Worm (Caenorhabditis elegans) whole organism, early embryonic: ENCODE results near the gene srh-183.

Experiments
- B0310.2 ChIP-seq: sonication (generic microtip); optimal IDR thresholded peaks from 2 replicates; lab custom pipeline; 2016; ENCODE audit warnings: mild to moderate bottlenecking, missing genetic modification characterization, missing compliant biosample characterization
- F13C5.2 ChIP-seq: sonication (generic microtip); optimal IDR thresholded peaks from 2 replicates; lab custom pipeline; 2017; ENCODE audit warnings: mild to moderate bottlenecking, missing genetic modification characterization, inconsistent platforms, missing compliant biosample characterization
- aly-1 ChIP-seq: sonication (generic microtip); optimal IDR thresholded peaks from 2 replicates; lab custom pipeline; 2016; ENCODE audit warnings: missing genetic modification characterization, missing compliant biosample characterization
- ama-1 ChIP-seq: fragments of 150-350 bp; optimal IDR thresholded peaks from 2 replicates; lab custom pipeline; 2014
- ceh-13 ChIP-seq: fragments of 200-800 bp; sonication (Bioruptor generic); optimal IDR thresholded peaks from 2 replicates; lab custom pipeline; 2018; ENCODE audit warnings: mild to moderate bottlenecking, missing genetic modification characterization, missing compliant biosample characterization
- ceh-36 ChIP-seq: sonication (generic microtip); optimal IDR thresholded peaks from 2 replicates; lab custom pipeline; 2016; ENCODE audit warnings: missing genetic modification characterization, inconsistent platforms, missing compliant biosample characterization
- ets-7 ChIP-seq: sonication (generic microtip); optimal IDR thresholded peaks from 2 replicates; lab custom pipeline; 2016; ENCODE audit warnings: missing genotype, missing genetic modification characterization, missing compliant biosample characterization
- flt-1 ChIP-seq: fragments of 200-800 bp; sonication (Bioruptor generic); IDR thresholded peaks from 2 replicates; pipeline ENCODE4 v1.3.6; 2022; ENCODE audit warnings: missing genetic modification characterization, missing compliant biosample characterization
- hmbx-1 ChIP-seq: sonication (generic microtip); optimal IDR thresholded peaks from 2 replicates; lab custom pipeline; 2016; ENCODE audit warnings: mild to moderate bottlenecking, missing genetic modification characterization, missing compliant biosample characterization
- hmg-4 ChIP-seq: fragments of 200-800 bp; sonication (Bioruptor generic); optimal IDR thresholded peaks from 2 replicates; lab custom pipeline; 2018; ENCODE audit warnings: mild to moderate bottlenecking, missing genetic modification characterization, missing compliant biosample characterization
- hnd-1 ChIP-seq: sonication (generic microtip); optimal IDR thresholded peaks from 2 replicates; lab custom pipeline; 2016; ENCODE audit warnings: missing genetic modification characterization, missing compliant biosample characterization
- pes-1 ChIP-seq: fragments of 200-800 bp; sonication (Bioruptor generic); IDR thresholded peaks from 2 replicates; pipeline ENCODE4 v1.3.6; 2022; ENCODE audit warnings: missing genetic modification reagents, missing genetic modification characterization, missing compliant biosample characterization
- scrt-1 ChIP-seq: fragments of 200-800 bp; sonication (Bioruptor generic); IDR thresholded peaks from 2 replicates; pipeline ENCODE4 v1.3.6; 2022; ENCODE audit warnings: missing genetic modification characterization, missing compliant biosample characterization
- sea-1 ChIP-seq: fragments of 200-800 bp; sonication (Bioruptor generic); conservative IDR thresholded peaks from 2 replicates; pipeline ENCODE4 v1.3.6; 2022; ENCODE audit warnings: missing genetic modification characterization, missing compliant biosample characterization
- tbx-11 ChIP-seq: fragments of 200-800 bp; sonication (Bioruptor generic); IDR thresholded peaks from 2 replicates; pipeline ENCODE4 v1.3.6; 2022; ENCODE audit warnings: missing genetic modification characterization, missing compliant biosample characterization
- tbx-37 ChIP-seq: fragments of 200-800 bp; sonication (Bioruptor generic); conservative IDR thresholded peaks from 2 replicates; pipeline ENCODE4 v1.3.6; 2022; ENCODE audit warnings: missing genetic modification reagents, missing genetic modification characterization, missing compliant biosample characterization
- tra-4 ChIP-seq: sonication (generic microtip); optimal IDR thresholded peaks from 2 replicates; lab custom pipeline; 2017; ENCODE audit warnings: missing genetic modification characterization, missing compliant biosample characterization

srh-183 gene

ce11 chrV:19987684-19988083, 9.6 kb upstream of the srh-183 start, which contains the start of gene sri-67:
sri-67 (plus strand) TSS chrV:19987984.
- no peak for TF ChIP-seq B0310.2 (tag; lab: Kevin White, UChicago)

DNA sequence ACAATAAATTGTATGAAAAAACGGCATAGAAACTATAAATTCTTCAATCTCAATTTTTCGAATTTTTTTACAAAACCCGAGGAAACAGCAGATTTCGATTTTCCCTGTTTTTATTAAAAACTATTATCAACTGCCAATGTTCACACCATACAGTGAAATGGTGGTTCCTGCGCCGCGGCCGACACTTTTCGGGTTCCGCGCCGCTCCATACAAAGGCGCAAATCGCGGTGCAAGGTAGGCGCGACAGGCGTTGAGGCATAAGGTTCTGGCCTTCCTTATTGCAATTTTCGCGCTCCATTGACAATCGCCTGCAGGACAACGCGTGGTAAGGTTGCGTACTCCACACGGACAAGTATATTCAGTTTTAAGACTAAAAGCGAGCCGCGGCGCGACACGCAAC, 8.7 kb upstream of the srh-183 start:
- TF ChIP-seq tbx-11 (GFP tag; lab: Robert Waterston, UW) (no peak), ceh-13 (GFP tag; lab: Kevin White, UChicago) (no peak), B0310.2 (tag; lab: Kevin White, UChicago) (no peak), ceh-36 (tag; lab: Kevin White, UChicago) (no peak), aly-1 (tag; lab: Kevin White, UChicago) (no peak), sea-1 (GFP tag; lab: Robert Waterston, UW) (no peak), hmg-4 (GFP tag; lab: Kevin White, UChicago) (no peak), pes-1 (no peak), tbx-37 (GFP tag; lab: Robert Waterston, UW) (no peak), F13C5.2 (no peak), tra-4 (tag; lab: Kevin White, UChicago) (no peak)

DNA sequence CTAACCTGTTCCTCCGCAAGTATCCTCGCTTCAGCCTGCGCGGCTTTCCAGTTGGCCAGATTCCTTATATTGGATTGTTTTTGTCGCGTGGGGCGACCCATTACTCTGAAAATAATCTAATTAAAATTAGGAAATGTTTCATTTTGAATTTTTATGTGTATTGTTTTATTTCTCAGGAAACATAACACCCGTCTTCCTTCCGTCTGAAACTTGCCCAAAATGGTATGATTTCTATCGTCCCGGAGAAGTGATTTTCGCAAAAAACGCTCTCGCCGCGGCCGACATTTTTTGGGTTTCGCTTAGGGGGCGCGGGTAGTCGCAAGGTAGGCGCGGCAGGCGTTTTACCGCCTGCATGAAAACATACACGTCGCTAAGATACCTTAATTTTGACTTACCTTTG, 8.1 kb upstream of the srh-183 start, which contains the start of gene clec-260:
clec-260 (minus strand) TSS at position 101 of the 400 bp plus-strand sequence.
- TF ChIP-seq tra-4 (tag; lab: Kevin White, UChicago), result no peak
- TF ChIP-seq hmbx-1 (tag; lab: Kevin White, UChicago), result no peak
- no peak for TF ChIP-seq hmg-4 (GFP tag; lab: Kevin White, UChicago)
- TF ChIP-seq ceh-13 (GFP tag; lab: Kevin White, UChicago), result no peak
- TF ChIP-seq flt-1 (GFP tag; lab: Robert Waterston, UW), result no peak
- TF ChIP-seq sea-1 (GFP tag; lab: Robert Waterston, UW), result no peak
- no peak for TF ChIP-seq B0310.2 (tag; lab: Kevin White, UChicago)
- no peak for TF ChIP-seq hnd-1 (tag; lab: Kevin White, UChicago)
- no peak for TF ChIP-seq F13C5.2
- no peak for TF ChIP-seq ets-7 (tag; lab: Kevin White, UChicago)
- no peak for TF ChIP-seq pes-1
- no peak for TF ChIP-seq aly-1 (tag; lab: Kevin White, UChicago)
- no peak for TF ChIP-seq scrt-1 (GFP tag; lab: Robert Waterston, UW)
- TF ChIP-seq ceh-36 (tag; lab: Kevin White, UChicago), result no peak

DNA sequence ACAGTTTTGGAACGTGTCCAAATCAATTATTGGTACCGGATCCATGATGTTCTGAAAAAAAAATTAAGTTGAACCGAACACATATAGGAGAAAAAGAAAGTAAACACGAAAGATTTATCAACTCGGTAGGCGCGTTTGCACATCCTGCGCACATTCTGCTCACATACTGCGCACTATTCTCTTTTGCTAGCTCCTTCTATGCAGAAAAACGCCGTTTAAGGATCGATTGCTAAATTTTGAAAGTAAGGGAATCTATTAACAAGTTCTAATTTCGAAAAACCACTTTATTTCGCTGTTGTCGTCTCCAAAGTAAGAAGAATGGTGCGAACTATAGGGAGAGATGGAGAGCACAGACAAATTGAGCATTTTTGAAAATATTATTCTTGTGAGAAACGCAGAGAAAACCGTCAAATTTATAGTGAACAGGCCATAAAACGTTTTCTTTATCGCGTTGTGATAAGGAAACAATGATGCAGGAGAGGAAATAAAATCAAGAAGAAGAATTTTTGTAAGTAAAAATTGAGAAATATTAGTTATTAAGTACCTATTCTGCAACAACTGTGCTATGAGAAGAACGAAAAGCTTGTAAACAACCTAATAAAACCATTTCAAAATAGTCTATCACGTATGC, 3.8 kb upstream of the srh-183 start, which contains the start of gene Y60A3A.24:
Y60A3A.24 (minus strand) TSS at position 51 of the 631 bp plus-strand sequence.
- TF ChIP-seq ceh-36 (tag; lab: Kevin White, UChicago), result no peak
- no peak for TF ChIP-seq aly-1 (tag; lab: Kevin White, UChicago)
- no peak for TF ChIP-seq scrt-1 (GFP tag; lab: Robert Waterston, UW)
- no peak for TF ChIP-seq hmg-4 (GFP tag; lab: Kevin White, UChicago)
- TF ChIP-seq hmbx-1 (tag; lab: Kevin White, UChicago), result no peak
- no peak for TF ChIP-seq tra-4 (tag; lab: Kevin White, UChicago)
- no peak for TF ChIP-seq flt-1 (GFP tag; lab: Robert Waterston, UW)
- no peak for TF ChIP-seq hnd-1 (tag; lab: Kevin White, UChicago)
- no peak for TF ChIP-seq tbx-11 (GFP tag; lab: Robert Waterston, UW)

- TF ChIP-seq tbx-37 (GFP tag; lab: Robert Waterston, UW) (no peak), hmbx-1 (tag; lab: Kevin White, UChicago) (no peak), ceh-36 (tag; lab: Kevin White, UChicago) (no peak), sea-1 (GFP tag; lab: Robert Waterston, UW) (no peak), ets-7 (tag; lab: Kevin White, UChicago) (no peak), hmg-4 (GFP tag; lab: Kevin White, UChicago) (no peak), B0310.2 (tag; lab: Kevin White, UChicago) (no peak), F13C5.2 (no peak), hnd-1 (tag; lab: Kevin White, UChicago) (no peak), ama-1 (no peak), pes-1 (no peak)
Measured at ce11 chrV:19972984-19973383, 5.1 kb downstream of the srh-183 start, which contains the start of gene srh-173. srh-173 (plus strand) TSS chrV:19973284.

ce11 chrV:19965626-19966025, 12.5 kb downstream of the srh-183 start, which contains the start of gene srh-171:
srh-171 (plus strand) TSS chrV:19965700.
- TF ChIP-seq tra-4 (tag; lab: Kevin White, UChicago) (no peak), ceh-13 (GFP tag; lab: Kevin White, UChicago) (no peak), ama-1 (peak; percentile 78), B0310.2 (tag; lab: Kevin White, UChicago) (no peak), sea-1 (GFP tag; lab: Robert Waterston, UW) (no peak), ets-7 (tag; lab: Kevin White, UChicago) (no peak)

DNA sequence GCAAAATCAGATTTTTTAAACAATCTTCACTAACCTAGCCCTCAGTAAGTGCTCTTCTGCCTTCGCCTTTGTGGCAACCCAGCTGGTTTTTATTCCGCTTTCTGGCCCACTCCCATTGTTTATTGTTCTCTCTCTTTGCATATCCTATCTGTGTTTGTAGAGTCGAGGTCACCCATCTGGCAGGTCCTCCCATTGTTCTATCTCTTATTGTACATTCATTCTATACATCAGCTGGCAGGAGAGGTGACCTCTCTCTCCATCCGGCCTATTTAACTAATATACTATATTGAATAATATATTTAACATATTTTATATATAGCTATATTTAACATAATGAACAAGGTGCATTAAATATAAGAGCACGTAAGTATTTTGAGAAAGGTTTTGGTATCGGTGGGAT, 16.1 kb downstream of the srh-183 start:
- TF ChIP-seq pes-1, result no peak
- peak; percentile 13 for TF ChIP-seq hmg-4 (GFP tag; lab: Kevin White, UChicago)
- no peak for TF ChIP-seq ceh-13 (GFP tag; lab: Kevin White, UChicago)
- no peak for TF ChIP-seq B0310.2 (tag; lab: Kevin White, UChicago)

- TF ChIP-seq sea-1 (GFP tag; lab: Robert Waterston, UW) (no peak), F13C5.2 (no peak), hmbx-1 (tag; lab: Kevin White, UChicago) (no peak), aly-1 (tag; lab: Kevin White, UChicago) (no peak), ama-1 (no peak), hmg-4 (GFP tag; lab: Kevin White, UChicago) (no peak), tra-4 (tag; lab: Kevin White, UChicago) (no peak), hnd-1 (tag; lab: Kevin White, UChicago) (no peak), ets-7 (tag; lab: Kevin White, UChicago) (no peak), scrt-1 (GFP tag; lab: Robert Waterston, UW) (no peak), tbx-37 (GFP tag; lab: Robert Waterston, UW) (no peak), tbx-11 (GFP tag; lab: Robert Waterston, UW) (no peak), ceh-36 (tag; lab: Kevin White, UChicago) (no peak), flt-1 (GFP tag; lab: Robert Waterston, UW) (no peak), pes-1 (no peak)
Measured at ce11 chrV:19958744-19959143, 19.4 kb downstream of the srh-183 start, which contains the start of gene srh-172. srh-172 (plus strand) TSS chrV:19959044.
